Fruit fly (Drosophila melanogaster) whole organism, embryonic: Measurements from ENCODE around the gene Eip75B.

Experiments used
- ATbp ChIP-seq: fragments of 200-800 bp; sonication (Bioruptor generic); optimal IDR thresholded peaks from 2 replicates; lab custom pipeline; 2017; ENCODE audit warnings: missing biosample characterization, mild to moderate bottlenecking, missing genetic modification characterization, missing genetic modification reagents
- Ada2b ChIP-seq: fragments of 200-800 bp; sonication (Bioruptor generic); IDR thresholded peaks from 2 replicates; pipeline ENCODE4 v1.3.6; 2022; ENCODE audit warnings: missing biosample characterization, missing genetic modification characterization
- B-H2 ChIP-seq: fragments of 200-800 bp; sonication (Bioruptor generic); optimal IDR thresholded peaks from 2 replicates; lab custom pipeline; 2018; ENCODE audit warnings: missing biosample characterization, mild to moderate bottlenecking, missing genetic modification characterization
- CG10147 ChIP-seq: fragments of 200-800 bp; sonication (Bioruptor generic); optimal IDR thresholded peaks from 2 replicates; lab custom pipeline; 2019; ENCODE audit warnings: missing biosample characterization, mild to moderate bottlenecking, missing genetic modification characterization, moderate library complexity
- CG10565 ChIP-seq: fragments of 200-800 bp; sonication (Bioruptor generic); optimal IDR thresholded peaks from 3 replicates; lab custom pipeline; 2016; ENCODE audit warnings: missing biosample characterization, mild to moderate bottlenecking, missing genetic modification characterization
- CG12155 ChIP-seq: fragments of 200-800 bp; sonication (Bioruptor generic); optimal IDR thresholded peaks from 3 replicates; lab custom pipeline; 2016; ENCODE audit warnings: missing biosample characterization, missing genetic modification characterization
- CG12769 ChIP-seq: fragments of 200-800 bp; sonication (Bioruptor generic); optimal IDR thresholded peaks from 2 replicates; lab custom pipeline; 2019; ENCODE audit warnings: missing biosample characterization, mild to moderate bottlenecking, missing genetic modification characterization, moderate library complexity
- CG15696 ChIP-seq: fragments of 200-800 bp; sonication (Bioruptor generic); optimal IDR thresholded peaks from 2 replicates; lab custom pipeline; 2019; ENCODE audit warnings: missing biosample characterization, mild to moderate bottlenecking, missing genetic modification characterization, moderate library complexity
- CG17328 ChIP-seq: fragments of 200-800 bp; sonication (Bioruptor generic); IDR thresholded peaks from 2 replicates; pipeline ENCODE4 v1.3.6; 2022; ENCODE audit warnings: missing biosample characterization, missing genetic modification characterization
- CG17612 ChIP-seq: fragments of 200-800 bp; sonication (Bioruptor generic); IDR thresholded peaks from 2 replicates; pipeline ENCODE4 v1.3.6; 2022; ENCODE audit warnings: missing biosample characterization, missing genetic modification characterization
- CG1832 ChIP-seq: fragments of 200-800 bp; sonication (Bioruptor generic); optimal IDR thresholded peaks from 2 replicates; lab custom pipeline; 2017; ENCODE audit warnings: missing biosample characterization, mild to moderate bottlenecking, missing genetic modification characterization, inconsistent platforms
- CG2129 ChIP-seq: fragments of 200-800 bp; sonication (Bioruptor generic); IDR thresholded peaks from 2 replicates; pipeline ENCODE4 v1.3.6; 2022; ENCODE audit warnings: missing biosample characterization, missing genetic modification characterization; ENCODE audit not compliant: partially characterized antibody
- CG2199 ChIP-seq: fragments of 200-800 bp; sonication (Bioruptor generic); IDR thresholded peaks from 3 replicates; pipeline ENCODE4 v1.3.6; 2022; ENCODE audit warnings: missing biosample characterization, missing genetic modification characterization
- CG30020 ChIP-seq: fragments of 200-800 bp; optimal IDR thresholded peaks from 2 replicates; lab custom pipeline; 2019; ENCODE audit warnings: missing biosample characterization, mild to moderate bottlenecking, missing genetic modification characterization, moderate library complexity
- CG33213 ChIP-seq: fragments of 200-800 bp; sonication (Bioruptor generic); optimal IDR thresholded peaks from 3 replicates; lab custom pipeline; 2016; ENCODE audit warnings: missing biosample characterization, missing genetic modification characterization
- CG34376 ChIP-seq: fragments of 200-800 bp; sonication (Bioruptor generic); optimal IDR thresholded peaks from 2 replicates; lab custom pipeline; 2018; ENCODE audit warnings: missing biosample characterization, mild to moderate bottlenecking, missing genetic modification characterization
- CG4730 ChIP-seq: fragments of 200-800 bp; sonication (Bioruptor generic); IDR thresholded peaks from 2 replicates; pipeline ENCODE4 v1.3.6; 2022; ENCODE audit warnings: missing biosample characterization, missing genetic modification characterization
- CG6175 ChIP-seq: fragments of 200-800 bp; sonication (Bioruptor generic); IDR thresholded peaks from 3 replicates; pipeline ENCODE4 v1.3.6; 2022; ENCODE audit warnings: missing biosample characterization, missing genetic modification characterization
- CG6765 ChIP-seq: fragments of 200-800 bp; sonication (Bioruptor generic); optimal IDR thresholded peaks from 3 replicates; lab custom pipeline; 2017; ENCODE audit warnings: missing biosample characterization, mild to moderate bottlenecking, missing genetic modification characterization
- CG6813 ChIP-seq: fragments of 200-800 bp; sonication (Bioruptor generic); optimal IDR thresholded peaks from 2 replicates; lab custom pipeline; 2017; ENCODE audit warnings: missing biosample characterization, missing genetic modification characterization, mild to moderate bottlenecking, moderate library complexity, missing genetic modification reagents
- Chrac-16 ChIP-seq: fragments of 200-800 bp; sonication (Bioruptor generic); optimal IDR thresholded peaks from 3 replicates; lab custom pipeline; 2016; ENCODE audit warnings: missing biosample characterization, missing genetic modification characterization
- Dfd ChIP-seq, 2 experiments: fragments of >200 bp; optimal IDR thresholded peaks; 2 replicates each; lab custom pipeline; 2017; ENCODE audit warnings: missing biosample characterization in 2 of 2, missing genetic modification characterization in 2 of 2
- Dip2 ChIP-seq: fragments of 200-800 bp; sonication (Bioruptor generic); IDR thresholded peaks from 2 replicates; pipeline ENCODE4 v1.3.6; 2022; ENCODE audit warnings: missing biosample characterization, missing genetic modification characterization
- Eip74EF ChIP-seq, 2 experiments: fragments of 200-800 bp in 1 of 2; fragments of >200 bp in 1 of 2; sonication (Bioruptor generic) in 1 of 2; optimal IDR thresholded peaks; 2 replicates each; lab custom pipeline; 2017 to 2019; ENCODE audit warnings: missing biosample characterization in 2 of 2, missing genetic modification characterization in 2 of 2, mild to moderate bottlenecking in 1 of 2, moderate library complexity in 1 of 2
- HLH4C ChIP-seq: fragments of 200-800 bp; sonication (Bioruptor generic); IDR thresholded peaks from 3 replicates; pipeline ENCODE4 v1.3.6; 2022; ENCODE audit warnings: missing biosample characterization, missing genetic modification characterization; ENCODE audit not compliant: partially characterized antibody
- HmgD ChIP-seq: fragments of 200-800 bp; sonication (Bioruptor generic); optimal IDR thresholded peaks from 3 replicates; lab custom pipeline; 2016; ENCODE audit warnings: missing biosample characterization, missing genetic modification characterization
- MBD-R2 ChIP-seq: fragments of 200-800 bp; sonication (Bioruptor generic); IDR thresholded peaks from 2 replicates; pipeline ENCODE4 v1.3.6; 2022; ENCODE audit warnings: missing biosample characterization, missing genetic modification characterization
- NK7.1 ChIP-seq: fragments of 200-800 bp; sonication (Bioruptor generic); optimal IDR thresholded peaks from 3 replicates; lab custom pipeline; 2016; ENCODE audit warnings: missing biosample characterization, missing genetic modification characterization
- Nf-YC ChIP-seq: fragments of 200-800 bp; optimal IDR thresholded peaks from 3 replicates; lab custom pipeline; 2019; ENCODE audit warnings: missing biosample characterization, mild to moderate bottlenecking, missing genetic modification characterization, moderate library complexity
- Ravus ChIP-seq: fragments of 200-800 bp; sonication (Bioruptor generic); IDR thresholded peaks from 2 replicates; pipeline ENCODE4 v1.3.6; 2022; ENCODE audit warnings: missing biosample characterization, missing genetic modification characterization
- Xrp1 ChIP-seq: fragments of 200-800 bp; sonication (Bioruptor generic); IDR thresholded peaks from 2 replicates; pipeline ENCODE4 v1.3.6; 2022; ENCODE audit warnings: missing biosample characterization, missing genetic modification characterization
- abd-A ChIP-seq: fragments of 200-800 bp; sonication (Bioruptor generic); optimal IDR thresholded peaks from 3 replicates; lab custom pipeline; 2019; ENCODE audit warnings: missing biosample characterization, mild to moderate bottlenecking, missing genetic modification characterization, moderate library complexity
- bbx ChIP-seq: fragments of 200-800 bp; sonication (Bioruptor generic); IDR thresholded peaks from 2 replicates; pipeline ENCODE4 v1.3.6; 2022; ENCODE audit warnings: missing biosample characterization, missing genetic modification characterization; ENCODE audit not compliant: partially characterized antibody
- br ChIP-seq: fragments of >200 bp; optimal IDR thresholded peaks from 2 replicates; lab custom pipeline; 2017
- cg ChIP-seq: fragments of 200-800 bp; sonication (Bioruptor generic); optimal IDR thresholded peaks from 3 replicates; lab custom pipeline; 2019; ENCODE audit warnings: missing biosample characterization, mild to moderate bottlenecking, missing genetic modification characterization, moderate library complexity
- chinmo ChIP-seq: fragments of 200-800 bp; sonication (Bioruptor generic); IDR thresholded peaks from 4 replicates; pipeline ENCODE4 v1.3.6; 2022; ENCODE audit warnings: missing biosample characterization, missing genetic modification characterization; ENCODE audit not compliant: partially characterized antibody
- chm ChIP-seq: fragments of 200-800 bp; sonication (Bioruptor generic); IDR thresholded peaks from 2 replicates; pipeline ENCODE4 v1.3.6; 2022; ENCODE audit warnings: missing biosample characterization, missing genetic modification characterization
- cwo ChIP-seq: fragments of 200-800 bp; sonication (Bioruptor generic); optimal IDR thresholded peaks from 3 replicates; lab custom pipeline; 2017; ENCODE audit warnings: missing biosample characterization, missing genetic modification characterization, mild to moderate bottlenecking, moderate library complexity, missing genetic modification reagents
- dati ChIP-seq: fragments of 200-800 bp; sonication (Bioruptor generic); IDR thresholded peaks from 2 replicates; pipeline ENCODE4 v1.3.6; 2022; ENCODE audit warnings: missing biosample characterization, missing genetic modification characterization
- eve ChIP-seq, 2 experiments: fragments of >200 bp; optimal IDR thresholded peaks; 2 replicates each; lab custom pipeline; 2017; ENCODE audit warnings: missing biosample characterization in 2 of 2, missing genetic modification characterization in 2 of 2
- ftz-f1 ChIP-seq: fragments of 200-800 bp; sonication (Bioruptor generic); optimal IDR thresholded peaks from 2 replicates; lab custom pipeline; 2016; ENCODE audit warnings: missing biosample characterization, missing genetic modification characterization
- grn ChIP-seq: fragments of 200-800 bp; sonication (Bioruptor generic); optimal IDR thresholded peaks from 3 replicates; lab custom pipeline; 2017; ENCODE audit warnings: missing biosample characterization, missing genetic modification characterization
- gro ChIP-seq: fragments of 200-800 bp; sonication (Bioruptor generic); optimal IDR thresholded peaks from 2 replicates; lab custom pipeline; 2016; ENCODE audit warnings: missing biosample characterization, missing genetic modification characterization
- jigr1 ChIP-seq: fragments of 200-800 bp; sonication (Bioruptor generic); IDR thresholded peaks from 3 replicates; pipeline ENCODE4 v1.3.6; 2022; ENCODE audit warnings: missing biosample characterization, missing genetic modification characterization
- nom ChIP-seq: fragments of 200-800 bp; sonication (Bioruptor generic); optimal IDR thresholded peaks from 2 replicates; lab custom pipeline; 2017; ENCODE audit warnings: missing biosample characterization, missing genetic modification characterization, mild to moderate bottlenecking, moderate library complexity, missing genetic modification reagents
- phol ChIP-seq: fragments of 200-800 bp; sonication (Bioruptor generic); optimal IDR thresholded peaks from 3 replicates; lab custom pipeline; 2018; ENCODE audit warnings: missing biosample characterization, mild to moderate bottlenecking, missing genetic modification characterization, moderate library complexity
- sens ChIP-seq: fragments of 200-800 bp; sonication (Bioruptor generic); peaks from one replicate; lab custom pipeline; 2016; ENCODE audit warnings: missing biosample characterization, missing genetic modification characterization
- tup ChIP-seq: fragments of 200-800 bp; sonication (Bioruptor generic); optimal IDR thresholded peaks from 2 replicates; lab custom pipeline; 2016; ENCODE audit warnings: missing biosample characterization, mild to moderate bottlenecking, missing genetic modification characterization, moderate library complexity

Gene Eip75B

DNA sequence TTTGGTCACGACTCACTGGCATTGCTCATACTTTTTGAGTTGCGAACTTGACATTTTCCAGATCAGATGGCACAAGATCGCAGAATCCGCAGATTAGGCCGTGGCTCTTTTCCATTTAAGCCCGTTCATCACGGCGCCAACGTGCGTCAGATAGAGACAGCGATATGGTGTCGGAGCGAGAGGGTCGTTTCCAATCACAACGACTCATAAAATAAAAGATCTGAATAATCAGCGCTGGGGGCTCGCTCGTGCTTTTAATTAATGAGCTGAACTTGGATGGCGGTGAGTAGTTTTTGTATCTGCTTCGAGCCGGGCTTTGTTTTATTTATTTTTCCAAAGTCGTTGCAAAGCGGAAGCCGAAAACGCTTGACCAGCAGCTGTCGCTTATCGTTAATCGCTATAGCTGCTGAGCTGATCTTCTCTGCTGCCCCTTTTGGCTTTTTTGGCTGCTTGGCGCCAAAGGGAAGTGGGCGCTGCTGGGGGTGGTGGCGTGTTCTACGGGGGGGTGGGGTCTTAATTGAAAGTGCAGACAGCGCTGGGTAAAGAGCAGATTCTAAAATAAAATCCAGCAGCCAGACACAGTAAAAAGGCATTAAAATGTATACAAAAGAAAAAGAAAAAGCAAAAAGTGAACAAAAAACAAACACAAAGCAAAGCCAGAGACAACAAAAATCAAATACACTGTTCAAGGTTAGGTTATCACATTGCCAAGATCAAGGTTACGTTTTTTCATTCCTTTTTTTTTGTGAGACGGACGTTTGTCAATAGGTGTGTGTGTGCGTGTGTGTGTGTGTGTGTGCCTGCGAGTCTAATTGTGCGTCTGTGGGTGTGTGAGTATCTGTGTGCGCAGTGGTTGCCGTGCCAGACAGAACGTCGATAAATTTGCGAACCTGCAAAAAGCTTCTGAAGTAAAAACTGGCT, 142.1 kb downstream of the Eip75B start:
- no peak for TF ChIP-seq MBD-R2 (GFP tag; lab: Robert Waterston, UW)
- TF ChIP-seq CG30020 (tag; lab: Kevin White, UChicago): no peak
- no peak for TF ChIP-seq phol (tag; lab: Kevin White, UChicago)
- no peak for TF ChIP-seq dati (GFP tag; lab: Robert Waterston, UW)
- TF ChIP-seq tup (GFP tag; lab: Kevin White, UChicago): no peak
- TF ChIP-seq sens (GFP tag; lab: Kevin White, UChicago): no peak
- TF ChIP-seq Eip74EF (GFP tag; optimal IDR thresholded peaks at IDR 0.05; lab: Kevin White, UChicago): peak in 1 of 2 experiments; percentile 81
- TF ChIP-seq HLH4C (GFP tag; lab: Robert Waterston, UW): no peak
- TF ChIP-seq gro: peak; percentile 18
- no peak for TF ChIP-seq Dip2 (GFP tag; lab: Robert Waterston, UW)
- TF ChIP-seq NK7.1: no peak
- TF ChIP-seq CG4730 (GFP tag; lab: Robert Waterston, UW): no peak
- no peak for TF ChIP-seq CG33213 (GFP tag; lab: Kevin White, UChicago)
- peak; percentile 79; the same call in 3 of the 4 replicates for TF ChIP-seq chinmo (GFP tag; lab: Robert Waterston, UW)
- TF ChIP-seq CG17612 (GFP tag; lab: Robert Waterston, UW): no peak
- peak; percentile 69 for TF ChIP-seq cwo (GFP tag; lab: Kevin White, UChicago)
- no peak for TF ChIP-seq eve (GFP tag; optimal IDR thresholded peaks at IDR 0.05; lab: Kevin White, UChicago)
- TF ChIP-seq Chrac-16: no peak
- TF ChIP-seq CG12769 (tag; lab: Kevin White, UChicago): peak; percentile 33
- peak; percentile 83 for TF ChIP-seq ftz-f1 (GFP tag; lab: Kevin White, UChicago)
- no peak for TF ChIP-seq CG12155 (GFP tag; lab: Kevin White, UChicago)
- TF ChIP-seq br (lab: Kevin White, UChicago): no peak
- TF ChIP-seq CG6765: no peak
- no peak; the same call in 1 of the 2 replicates for TF ChIP-seq chm (GFP tag; lab: Robert Waterston, UW)
- TF ChIP-seq CG17328 (GFP tag; lab: Robert Waterston, UW): no peak
- no peak for TF ChIP-seq Xrp1 (GFP tag; lab: Robert Waterston, UW)
- no peak for TF ChIP-seq Ada2b
- 0 out of 3 replicates have a peak, but pooled peaks have one; percentile 22 for TF ChIP-seq CG6175 (GFP tag; lab: Robert Waterston, UW)
- TF ChIP-seq Nf-YC: peak; percentile 7
- peak; percentile 54 for TF ChIP-seq CG1832 (GFP tag; lab: Kevin White, UChicago)
- TF ChIP-seq CG6813: no peak
- TF ChIP-seq jigr1: no peak
- TF ChIP-seq abd-A (tag; lab: Kevin White, UChicago): peak; percentile 92
- peak; percentile 8 for TF ChIP-seq ATbp (GFP tag; lab: Kevin White, UChicago)
- TF ChIP-seq CG10147 (GFP tag; lab: Kevin White, UChicago): peak; percentile 13
- peak in 1 of 2 experiments; percentile 77 for TF ChIP-seq Dfd (GFP tag; optimal IDR thresholded peaks at IDR 0.05; lab: Kevin White, UChicago)
- no peak for TF ChIP-seq CG15696 (tag; lab: Kevin White, UChicago)
- no peak for TF ChIP-seq HmgD (GFP tag; lab: Kevin White, UChicago)
- TF ChIP-seq bbx: no peak
- 0 out of 3 replicates have a peak, but pooled peaks have one; percentile 53 for TF ChIP-seq CG2199 (GFP tag; lab: Robert Waterston, UW)
- peak; percentile 51 for TF ChIP-seq cg (GFP tag; lab: Kevin White, UChicago)
- no peak for TF ChIP-seq CG2129
- TF ChIP-seq Ravus (GFP tag; lab: Robert Waterston, UW): no peak
- TF ChIP-seq nom (GFP tag; lab: Kevin White, UChicago): peak; percentile 24
- peak; percentile 11 for TF ChIP-seq grn
- TF ChIP-seq CG34376 (GFP tag; lab: Kevin White, UChicago): peak; percentile 20
- peak; percentile 11 for TF ChIP-seq B-H2 (GFP tag; lab: Kevin White, UChicago)
- TF ChIP-seq CG10565 (GFP tag; lab: Kevin White, UChicago): no peak
